Fruit fly (Drosophila melanogaster) whole organism, embryonic: ENCODE results near the gene CG33172.
A peak's percentile ranks its signal among the peaks of the same experiment; 100 is the strongest.

Source experiments
- CG10462 ChIP-seq: fragments of 200-800 bp; sonication (Bioruptor generic); optimal IDR thresholded peaks from 2 replicates; lab custom pipeline; 2016; ENCODE audit warnings: missing biosample characterization, missing genetic modification characterization
- CG10979 ChIP-seq: fragments of 200-800 bp; sonication (Bioruptor generic); optimal IDR thresholded peaks from 2 replicates; lab custom pipeline; 2018; ENCODE audit warnings: missing biosample characterization, mild to moderate bottlenecking, missing genetic modification characterization, moderate library complexity
- CG11723 ChIP-seq: fragments of 200-800 bp; sonication (Bioruptor generic); optimal IDR thresholded peaks from 2 replicates; lab custom pipeline; 2017; ENCODE audit warnings: missing biosample characterization, mild to moderate bottlenecking, missing genetic modification characterization
- CG15601 ChIP-seq: fragments of 200-800 bp; sonication (Bioruptor generic); optimal IDR thresholded peaks from 3 replicates; lab custom pipeline; 2019; ENCODE audit warnings: missing biosample characterization, mild to moderate bottlenecking, missing genetic modification characterization, moderate library complexity
- CG16815 ChIP-seq: fragments of 200-800 bp; sonication (Bioruptor generic); optimal IDR thresholded peaks from 3 replicates; lab custom pipeline; 2017; ENCODE audit warnings: missing biosample characterization, mild to moderate bottlenecking, missing genetic modification characterization
- CG16863 ChIP-seq: fragments of 200-800 bp; sonication (Bioruptor generic); optimal IDR thresholded peaks from 3 replicates; lab custom pipeline; 2016; ENCODE audit warnings: missing biosample characterization, missing genetic modification characterization
- CG17612 ChIP-seq: fragments of 200-800 bp; sonication (Bioruptor generic); IDR thresholded peaks from 2 replicates; pipeline ENCODE4 v1.3.6; 2022; ENCODE audit warnings: missing biosample characterization, missing genetic modification characterization
- CG17829 ChIP-seq: fragments of 200-800 bp; optimal IDR thresholded peaks from 2 replicates; lab custom pipeline; 2019; ENCODE audit warnings: missing biosample characterization, mild to moderate bottlenecking, missing genetic modification characterization, moderate library complexity
- CG18011 ChIP-seq: fragments of 200-800 bp; sonication (Bioruptor generic); optimal IDR thresholded peaks from 2 replicates; lab custom pipeline; 2017; ENCODE audit warnings: missing biosample characterization, missing genetic modification characterization, mild to moderate bottlenecking, moderate library complexity, missing genotype
- CG2116 ChIP-seq: fragments of 200-800 bp; sonication (Bioruptor generic); optimal IDR thresholded peaks from 3 replicates; lab custom pipeline; 2018; ENCODE audit warnings: missing biosample characterization, mild to moderate bottlenecking, missing genetic modification characterization
- CG30020 ChIP-seq: fragments of 200-800 bp; optimal IDR thresholded peaks from 2 replicates; lab custom pipeline; 2019; ENCODE audit warnings: missing biosample characterization, mild to moderate bottlenecking, missing genetic modification characterization, moderate library complexity
- CG32532 ChIP-seq: fragments of 200-800 bp; sonication (Bioruptor generic); IDR thresholded peaks from 2 replicates; pipeline ENCODE4 v1.3.6; 2022; ENCODE audit warnings: missing biosample characterization, missing genetic modification characterization
- CG4424 ChIP-seq: fragments of 200-800 bp; sonication (Bioruptor generic); optimal IDR thresholded peaks from 3 replicates; lab custom pipeline; 2016; ENCODE audit warnings: missing biosample characterization, missing genetic modification characterization
- CG8290 ChIP-seq, 3 experiments: fragments of 200-800 bp; sonication (Bioruptor generic); optimal IDR thresholded peaks; 2 replicates each; lab custom pipeline; 2016 to 2019; ENCODE audit warnings: missing biosample characterization in 3 of 3, missing genetic modification characterization in 3 of 3, mild to moderate bottlenecking in 2 of 3, moderate library complexity in 1 of 3
- CG8478 ChIP-seq: fragments of >200 bp; optimal IDR thresholded peaks from 2 replicates; lab custom pipeline; 2018
- Camta ChIP-seq: fragments of 200-800 bp; sonication (Bioruptor generic); optimal IDR thresholded peaks from 2 replicates; lab custom pipeline; 2016; ENCODE audit warnings: missing biosample characterization, missing genetic modification characterization
- E2f1 ChIP-seq: fragments of 200-800 bp; sonication (Bioruptor generic); IDR thresholded peaks from 2 replicates; pipeline ENCODE4 v1.3.6; 2022; ENCODE audit warnings: missing biosample characterization, missing genetic modification characterization
- Med ChIP-seq: fragments of 200-800 bp; sonication (Bioruptor generic); peaks from one replicate; lab custom pipeline; 2016; ENCODE audit warnings: missing biosample characterization, missing genetic modification characterization, mild to moderate bottlenecking, inconsistent platforms, moderate library complexity
- NfI ChIP-seq: fragments of 200-800 bp; sonication (Bioruptor generic); optimal IDR thresholded peaks from 3 replicates; lab custom pipeline; 2018; ENCODE audit warnings: missing biosample characterization, mild to moderate bottlenecking, missing genetic modification characterization, moderate library complexity
- Oaz ChIP-seq: fragments of 200-800 bp; sonication (Bioruptor generic); IDR thresholded peaks from 2 replicates; pipeline ENCODE4 v1.3.6; 2022; ENCODE audit warnings: missing biosample characterization, missing genetic modification characterization
- Side ChIP-seq: fragments of 200-800 bp; sonication (Bioruptor generic); optimal IDR thresholded peaks from 2 replicates; lab custom pipeline; 2016; ENCODE audit warnings: missing biosample characterization, missing genetic modification characterization
- grau ChIP-seq: fragments of 200-800 bp; optimal IDR thresholded peaks from 3 replicates; lab custom pipeline; 2019; ENCODE audit warnings: missing biosample characterization, mild to moderate bottlenecking, missing genetic modification characterization, moderate library complexity
- hkb ChIP-seq, 2 experiments: fragments of 200-800 bp in 1 of 2; fragments of >200 bp in 1 of 2; sonication (Bioruptor generic) in 1 of 2; IDR thresholded peaks in 1 of 2; optimal IDR thresholded peaks in 1 of 2; 2 replicates each; pipeline versions ENCODE4 v1.3.6 to Lab custom; 2017 to 2022; ENCODE audit warnings: missing biosample characterization in 1 of 2, missing genetic modification characterization in 1 of 2

CG33172 gene

DNA sequence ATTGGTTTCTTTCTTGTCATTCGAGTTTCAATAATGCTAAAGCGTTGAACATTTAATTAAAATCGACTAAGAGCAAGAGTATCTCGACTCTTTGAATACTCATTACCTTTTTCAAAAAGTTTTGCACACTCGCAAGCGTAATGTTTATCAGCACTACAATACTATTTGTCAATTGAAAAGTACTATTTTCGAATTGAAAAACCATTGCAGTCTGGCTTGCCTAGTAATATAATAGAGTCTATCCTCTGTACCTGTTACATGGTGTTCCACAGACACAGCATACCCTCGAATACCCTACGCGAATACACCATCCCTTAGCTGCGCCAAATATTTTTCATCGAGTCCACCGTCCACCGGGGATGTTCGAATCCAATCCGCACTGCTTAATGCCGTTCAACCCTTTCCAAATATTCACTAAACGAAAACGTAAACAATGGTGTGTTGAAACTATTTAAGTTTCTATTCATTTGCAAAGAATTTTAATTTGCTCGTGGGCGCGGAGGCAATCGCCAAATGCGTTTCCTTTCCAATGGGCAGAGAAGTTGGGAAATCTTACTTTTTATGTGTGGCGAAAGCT lies 49.2 kb downstream of the CG33172 start (continued):
- peak; percentile 82 for TF ChIP-seq Med (GFP tag; lab: Kevin White, UChicago)
- TF ChIP-seq hkb (optimal IDR thresholded peaks at IDR 0.05; lab: Kevin White, UChicago): no peak
- TF ChIP-seq hkb (GFP tag; IDR thresholded peaks at IDR 0.05; lab: Robert Waterston, UW): no peak
- TF ChIP-seq CG32532 (GFP tag; lab: Robert Waterston, UW): peak; percentile 33; the same call in 1 of the 2 replicates
- TF ChIP-seq CG10979 (tag; lab: Kevin White, UChicago): peak; percentile 45
- TF ChIP-seq CG4424: no peak
- peak; percentile 4 for TF ChIP-seq CG15601 (tag; lab: Kevin White, UChicago)
- no peak for TF ChIP-seq grau (tag; lab: Kevin White, UChicago)
- no peak for TF ChIP-seq E2f1 (GFP tag; lab: Robert Waterston, UW)
- TF ChIP-seq Camta (GFP tag; lab: Kevin White, UChicago): peak; percentile 11
- no peak for TF ChIP-seq CG18011 (GFP tag; lab: Kevin White, UChicago)
- no peak for TF ChIP-seq CG16863
- no peak for TF ChIP-seq CG30020
- no peak for TF ChIP-seq CG11723 (GFP tag; lab: Kevin White, UChicago)
- peak; percentile 1 for TF ChIP-seq CG16815 (GFP tag; lab: Kevin White, UChicago)
- 0 out of 2 replicates have a peak, but pooled peaks have one; percentile 10 for TF ChIP-seq Oaz (GFP tag; lab: Robert Waterston, UW)

- TF ChIP-seq CG17829 (tag; lab: Kevin White, UChicago): no peak
- TF ChIP-seq Side (GFP tag; lab: Kevin White, UChicago): no peak
- TF ChIP-seq CG17612 (GFP tag; lab: Robert Waterston, UW): peak; percentile 90
- TF ChIP-seq CG10462 (GFP tag; lab: Kevin White, UChicago): no peak
- TF ChIP-seq CG8478: no peak
- peak; percentile 53 for TF ChIP-seq CG8290 (GFP tag; optimal IDR thresholded peaks at IDR 0.05; lab: Kevin White, UChicago)
- peak in 1 of 2 experiments; percentile 85 for TF ChIP-seq CG8290 (tag; optimal IDR thresholded peaks at IDR 0.05; lab: Kevin White, UChicago)
- TF ChIP-seq NfI (GFP tag; lab: Kevin White, UChicago): no peak
- TF ChIP-seq CG2116 (GFP tag; lab: Kevin White, UChicago): no peak
Observed at dm6 chrX:15822363-15822762, 52.9 kb downstream of the CG33172 start.
